Fruit fly (Drosophila melanogaster) whole organism, embryonic: Measurements from ENCODE around the gene ng4.
A peak's percentile ranks its signal among the peaks of the same experiment; 100 is the strongest.

ENCODE experiments used
- CG10462 ChIP-seq: fragments of 200-800 bp; sonication (Bioruptor generic); optimal IDR thresholded peaks from 2 replicates; lab custom pipeline; 2016; ENCODE audit warnings: missing biosample characterization, missing genetic modification characterization
- CG10543 ChIP-seq: fragments of 200-800 bp; sonication (Bioruptor generic); optimal IDR thresholded peaks from 3 replicates; lab custom pipeline; 2017; ENCODE audit warnings: missing biosample characterization, mild to moderate bottlenecking, missing genetic modification characterization, moderate library complexity
- CG11456 ChIP-seq: fragments of 200-800 bp; sonication (Bioruptor generic); IDR thresholded peaks from 3 replicates; pipeline ENCODE4 v1.3.6; 2022; ENCODE audit warnings: missing biosample characterization, missing genetic modification characterization
- CG11723 ChIP-seq: fragments of 200-800 bp; sonication (Bioruptor generic); optimal IDR thresholded peaks from 2 replicates; lab custom pipeline; 2017; ENCODE audit warnings: missing biosample characterization, mild to moderate bottlenecking, missing genetic modification characterization
- CG12236 ChIP-seq: fragments of 200-800 bp; sonication (Bioruptor generic); optimal IDR thresholded peaks from 2 replicates; lab custom pipeline; 2016; ENCODE audit warnings: missing biosample characterization, missing genetic modification characterization
- CG13296 ChIP-seq: fragments of 200-800 bp; sonication (Bioruptor generic); optimal IDR thresholded peaks from 3 replicates; lab custom pipeline; 2018; ENCODE audit warnings: missing biosample characterization, mild to moderate bottlenecking, missing genetic modification characterization
- CG15514 ChIP-seq: fragments of 200-800 bp; sonication (Bioruptor generic); optimal IDR thresholded peaks from 3 replicates; lab custom pipeline; 2017; ENCODE audit warnings: missing biosample characterization, missing genetic modification characterization, mild to moderate bottlenecking, moderate library complexity, missing genetic modification reagents
- CG15696 ChIP-seq: fragments of 200-800 bp; sonication (Bioruptor generic); optimal IDR thresholded peaks from 2 replicates; lab custom pipeline; 2019; ENCODE audit warnings: missing biosample characterization, mild to moderate bottlenecking, missing genetic modification characterization, moderate library complexity
- CG17829 ChIP-seq: fragments of 200-800 bp; optimal IDR thresholded peaks from 2 replicates; lab custom pipeline; 2019; ENCODE audit warnings: missing biosample characterization, mild to moderate bottlenecking, missing genetic modification characterization, moderate library complexity
- CG34376 ChIP-seq: fragments of 200-800 bp; sonication (Bioruptor generic); optimal IDR thresholded peaks from 2 replicates; lab custom pipeline; 2018; ENCODE audit warnings: missing biosample characterization, mild to moderate bottlenecking, missing genetic modification characterization
- CG4328 ChIP-seq: fragments of 200-800 bp; sonication (Bioruptor generic); optimal IDR thresholded peaks from 3 replicates; lab custom pipeline; 2017; ENCODE audit warnings: missing biosample characterization, missing genetic modification reagents, missing genetic modification characterization
- CG6813 ChIP-seq: fragments of 200-800 bp; sonication (Bioruptor generic); optimal IDR thresholded peaks from 2 replicates; lab custom pipeline; 2017; ENCODE audit warnings: missing biosample characterization, missing genetic modification characterization, mild to moderate bottlenecking, moderate library complexity, missing genetic modification reagents
- CG7372 ChIP-seq: fragments of 200-800 bp; sonication (Bioruptor generic); IDR thresholded peaks from 2 replicates; pipeline ENCODE4 v1.3.6; 2022; ENCODE audit warnings: missing biosample characterization, missing genetic modification characterization
- CG7963 ChIP-seq: fragments of 200-800 bp; sonication (Bioruptor generic); IDR thresholded peaks from 3 replicates; pipeline ENCODE4 v1.3.6; 2022; ENCODE audit warnings: missing biosample characterization, missing genetic modification characterization; ENCODE audit not compliant: partially characterized antibody
- CG8290 ChIP-seq, 3 experiments: fragments of 200-800 bp; sonication (Bioruptor generic); optimal IDR thresholded peaks; 2 replicates each; lab custom pipeline; 2016 to 2019; ENCODE audit warnings: missing biosample characterization in 3 of 3, missing genetic modification characterization in 3 of 3, mild to moderate bottlenecking in 2 of 3, moderate library complexity in 1 of 3
- CG9797 ChIP-seq: fragments of 200-800 bp; sonication (Bioruptor generic); optimal IDR thresholded peaks from 3 replicates; lab custom pipeline; 2018; ENCODE audit warnings: missing biosample characterization, mild to moderate bottlenecking, missing genetic modification characterization
- Dad ChIP-seq: fragments of 200-800 bp; sonication (Bioruptor generic); optimal IDR thresholded peaks from 3 replicates; lab custom pipeline; 2016; ENCODE audit warnings: missing biosample characterization, missing genetic modification characterization
- Dip3 ChIP-seq: fragments of 200-800 bp; sonication (Bioruptor generic); optimal IDR thresholded peaks from 3 replicates; lab custom pipeline; 2016; ENCODE audit warnings: missing biosample characterization, missing genetic modification characterization
- GATAe ChIP-seq: fragments of 200-800 bp; sonication (Bioruptor generic); conservative IDR thresholded peaks from 2 replicates; pipeline ENCODE4 v1.3.6; 2022; ENCODE audit warnings: missing biosample characterization, missing genetic modification characterization
- Hmr ChIP-seq: fragments of 200-800 bp; sonication (Bioruptor generic); optimal IDR thresholded peaks from 3 replicates; lab custom pipeline; 2017; ENCODE audit warnings: mild to moderate bottlenecking, missing biosample characterization, missing genetic modification reagents, missing genetic modification characterization
- Hr78 ChIP-seq, 2 experiments: fragments of 200-800 bp in 1 of 2; fragments of >200 bp in 1 of 2; sonication (Bioruptor generic) in 1 of 2; optimal IDR thresholded peaks; 2 replicates each; lab custom pipeline; 2017 to 2019; ENCODE audit warnings: missing biosample characterization in 2 of 2, missing genetic modification characterization in 2 of 2, mild to moderate bottlenecking in 1 of 2, moderate library complexity in 1 of 2
- Jarid2 ChIP-seq: fragments of 200-800 bp; sonication (Bioruptor generic); optimal IDR thresholded peaks from 3 replicates; lab custom pipeline; 2017; ENCODE audit warnings: mild to moderate bottlenecking, missing biosample characterization, missing genetic modification reagents, missing genetic modification characterization
- Myb ChIP-seq: fragments of 200-800 bp; sonication (Bioruptor generic); optimal IDR thresholded peaks from 2 replicates; lab custom pipeline; 2016; ENCODE audit warnings: missing biosample characterization, missing genetic modification characterization
- NfI ChIP-seq: fragments of 200-800 bp; sonication (Bioruptor generic); optimal IDR thresholded peaks from 3 replicates; lab custom pipeline; 2018; ENCODE audit warnings: missing biosample characterization, mild to moderate bottlenecking, missing genetic modification characterization, moderate library complexity
- PHDP ChIP-seq: fragments of 200-800 bp; sonication (Bioruptor generic); optimal IDR thresholded peaks from 3 replicates; lab custom pipeline; 2018; ENCODE audit warnings: missing biosample characterization, mild to moderate bottlenecking, missing genetic modification characterization, moderate library complexity
- Ptx1 ChIP-seq: fragments of 200-800 bp; sonication (Bioruptor generic); IDR thresholded peaks from 2 replicates; pipeline ENCODE4 v1.3.6; 2022; ENCODE audit warnings: missing biosample characterization, missing genetic modification characterization
- Rfx ChIP-seq: fragments of 200-800 bp; sonication (Bioruptor generic); IDR thresholded peaks from 2 replicates; pipeline ENCODE4 v1.3.6; 2022; ENCODE audit warnings: missing biosample characterization, missing genetic modification characterization
- Side ChIP-seq: fragments of 200-800 bp; sonication (Bioruptor generic); optimal IDR thresholded peaks from 2 replicates; lab custom pipeline; 2016; ENCODE audit warnings: missing biosample characterization, missing genetic modification characterization
- Ssrp ChIP-seq: fragments of 200-800 bp; sonication (Bioruptor generic); optimal IDR thresholded peaks from 2 replicates; lab custom pipeline; 2018; ENCODE audit warnings: missing biosample characterization, mild to moderate bottlenecking, missing genetic modification characterization, moderate library complexity
- ci ChIP-seq: fragments of 200-800 bp; sonication (Bioruptor generic); IDR thresholded peaks from 3 replicates; pipeline ENCODE4 v1.3.6; 2022; ENCODE audit warnings: missing biosample characterization, missing genetic modification characterization
- da ChIP-seq: fragments of 200-800 bp; sonication (Bioruptor generic); optimal IDR thresholded peaks from 2 replicates; lab custom pipeline; 2016; ENCODE audit warnings: missing biosample characterization, missing genetic modification characterization
- exex ChIP-seq: fragments of 200-800 bp; sonication (Bioruptor generic); optimal IDR thresholded peaks from 4 replicates; lab custom pipeline; 2018; ENCODE audit warnings: missing biosample characterization, mild to moderate bottlenecking, missing genetic modification characterization, moderate library complexity
- gfzf ChIP-seq: fragments of 200-800 bp; sonication (Bioruptor generic); optimal IDR thresholded peaks from 2 replicates; lab custom pipeline; 2016; ENCODE audit warnings: missing biosample characterization, mild to moderate bottlenecking, missing genetic modification characterization, moderate library complexity
- gt ChIP-seq: fragments of 200-800 bp; sonication (Bioruptor generic); IDR thresholded peaks from 2 replicates; pipeline ENCODE4 v1.3.6; 2022; ENCODE audit warnings: missing biosample characterization, missing genetic modification characterization
- lab ChIP-seq: fragments of 200-800 bp; sonication (Bioruptor generic); optimal IDR thresholded peaks from 3 replicates; lab custom pipeline; 2017; ENCODE audit warnings: missing biosample characterization, missing genetic modification characterization, mild to moderate bottlenecking, moderate library complexity, missing genetic modification reagents
- mirr ChIP-seq: fragments of 200-800 bp; sonication (Bioruptor generic); optimal IDR thresholded peaks from 3 replicates; lab custom pipeline; 2018; ENCODE audit warnings: missing biosample characterization, mild to moderate bottlenecking, missing genetic modification characterization
- nau ChIP-seq: fragments of 200-800 bp; sonication (Bioruptor generic); optimal IDR thresholded peaks from 3 replicates; lab custom pipeline; 2017; ENCODE audit warnings: missing biosample characterization, mild to moderate bottlenecking, missing genetic modification characterization, missing genetic modification reagents
- nom ChIP-seq: fragments of 200-800 bp; sonication (Bioruptor generic); optimal IDR thresholded peaks from 2 replicates; lab custom pipeline; 2017; ENCODE audit warnings: missing biosample characterization, missing genetic modification characterization, mild to moderate bottlenecking, moderate library complexity, missing genetic modification reagents
- sd ChIP-seq: fragments of 200-800 bp; sonication (Bioruptor generic); optimal IDR thresholded peaks from 3 replicates; lab custom pipeline; 2018; ENCODE audit warnings: missing biosample characterization, mild to moderate bottlenecking, missing genetic modification characterization, moderate library complexity
- sens ChIP-seq: fragments of 200-800 bp; sonication (Bioruptor generic); peaks from one replicate; lab custom pipeline; 2016; ENCODE audit warnings: missing biosample characterization, missing genetic modification characterization
- sob ChIP-seq: fragments of 200-800 bp; sonication (Bioruptor generic); IDR thresholded peaks from 2 replicates; pipeline ENCODE4 v1.3.6; 2022; ENCODE audit warnings: missing biosample characterization, missing genetic modification characterization
- sqz ChIP-seq: fragments of 200-800 bp; sonication (Bioruptor generic); optimal IDR thresholded peaks from 3 replicates; lab custom pipeline; 2018; ENCODE audit warnings: missing biosample characterization, mild to moderate bottlenecking, missing genetic modification characterization
- stc ChIP-seq: fragments of 200-800 bp; sonication (Bioruptor generic); IDR thresholded peaks from 2 replicates; pipeline ENCODE4 v1.3.6; 2022; ENCODE audit warnings: missing biosample characterization, missing genetic modification characterization
- sug ChIP-seq: fragments of 200-800 bp; optimal IDR thresholded peaks from 2 replicates; lab custom pipeline; 2019; ENCODE audit warnings: missing biosample characterization, mild to moderate bottlenecking, missing genetic modification characterization, moderate library complexity
- tap ChIP-seq: fragments of 200-800 bp; optimal IDR thresholded peaks from 3 replicates; lab custom pipeline; 2019; ENCODE audit warnings: missing biosample characterization, mild to moderate bottlenecking, missing genetic modification characterization, moderate library complexity
- tna ChIP-seq: fragments of 200-800 bp; sonication (Bioruptor generic); IDR thresholded peaks from 2 replicates; pipeline ENCODE4 v1.3.6; 2022; ENCODE audit warnings: missing biosample characterization, missing genetic modification characterization; ENCODE audit not compliant: partially characterized antibody
- unpg ChIP-seq: fragments of 200-800 bp; sonication (Bioruptor generic); optimal IDR thresholded peaks from 3 replicates; lab custom pipeline; 2018; ENCODE audit warnings: missing biosample characterization, mild to moderate bottlenecking, missing genetic modification characterization, moderate library complexity
- zfh2 ChIP-seq: fragments of 200-800 bp; sonication (Bioruptor generic); optimal IDR thresholded peaks from 2 replicates; lab custom pipeline; 2016; ENCODE audit warnings: missing biosample characterization, missing genetic modification characterization

Gene ng4

dm6 chrX:3273557-3273956 lies 29.5 kb upstream of the ng4 start (continued):
- TF ChIP-seq Dad: no peak
- TF ChIP-seq gfzf (GFP tag; lab: Kevin White, UChicago): no peak
- TF ChIP-seq da (GFP tag; lab: Kevin White, UChicago): no peak
- TF ChIP-seq CG10543 (GFP tag; lab: Kevin White, UChicago): no peak
- no peak for TF ChIP-seq nau (GFP tag; lab: Kevin White, UChicago)
- TF ChIP-seq tna: no peak
- TF ChIP-seq CG7963 (GFP tag; lab: Robert Waterston, UW): no peak
- no peak for TF ChIP-seq CG12236
- no peak for TF ChIP-seq CG9797 (GFP tag; lab: Kevin White, UChicago)
- TF ChIP-seq CG11723: no peak
- no peak for TF ChIP-seq CG34376 (GFP tag; lab: Kevin White, UChicago)
- TF ChIP-seq CG8290 (GFP tag; optimal IDR thresholded peaks at IDR 0.05; lab: Kevin White, UChicago): no peak
- no peak for TF ChIP-seq CG8290 (tag; optimal IDR thresholded peaks at IDR 0.05; lab: Kevin White, UChicago)
- no peak for TF ChIP-seq CG10462
- no peak for TF ChIP-seq Dip3 (GFP tag; lab: Kevin White, UChicago)
- TF ChIP-seq gt (GFP tag; lab: Robert Waterston, UW): no peak
- TF ChIP-seq ci (GFP tag; lab: Robert Waterston, UW): no peak
- TF ChIP-seq CG7372: 0 out of 2 replicates have a peak, but pooled peaks have one; percentile 29
- TF ChIP-seq stc (GFP tag; lab: Robert Waterston, UW): no peak
- TF ChIP-seq CG11456 (GFP tag; lab: Robert Waterston, UW): peak; percentile 68; the same call in 1 of the 3 replicates

dm6 chrX:3265828-3266227 lies 21.8 kb upstream of the ng4 start:
- peak; percentile 92 for TF ChIP-seq exex (tag; lab: Kevin White, UChicago)
- no peak for TF ChIP-seq Myb (GFP tag; lab: Kevin White, UChicago)
- TF ChIP-seq CG8290 (GFP tag; optimal IDR thresholded peaks at IDR 0.05; lab: Kevin White, UChicago): no peak
- TF ChIP-seq CG8290 (tag; optimal IDR thresholded peaks at IDR 0.05; lab: Kevin White, UChicago): no peak
- TF ChIP-seq Jarid2 (GFP tag; lab: Kevin White, UChicago): no peak
- peak; percentile 58 for TF ChIP-seq sqz
- peak; percentile 29 for TF ChIP-seq lab (GFP tag; lab: Kevin White, UChicago)
- TF ChIP-seq CG15514 (GFP tag; lab: Kevin White, UChicago): no peak
- peak; percentile 29 for TF ChIP-seq CG13296
- no peak for TF ChIP-seq unpg (GFP tag; lab: Kevin White, UChicago)
- peak; percentile 18 for TF ChIP-seq sug (tag; lab: Kevin White, UChicago)
- no peak for TF ChIP-seq CG4328 (GFP tag; lab: Kevin White, UChicago)

dm6 chrX:3260536-3260935 lies 16.5 kb upstream of the ng4 start:
- no peak for TF ChIP-seq Hmr (GFP tag; lab: Kevin White, UChicago)
- no peak for TF ChIP-seq zfh2 (GFP tag; lab: Kevin White, UChicago)
- TF ChIP-seq CG15514 (GFP tag; lab: Kevin White, UChicago): no peak
- peak; percentile 46 for TF ChIP-seq mirr
- peak; percentile 56 for TF ChIP-seq GATAe (GFP tag; lab: Robert Waterston, UW)
- no peak for TF ChIP-seq Ptx1 (GFP tag; lab: Robert Waterston, UW)
- no peak for TF ChIP-seq CG6813 (GFP tag; lab: Kevin White, UChicago)
- no peak for TF ChIP-seq CG15696 (tag; lab: Kevin White, UChicago)
- TF ChIP-seq Side: no peak
- peak; percentile 81 for TF ChIP-seq exex (tag; lab: Kevin White, UChicago)
- TF ChIP-seq tap (tag; lab: Kevin White, UChicago): no peak
- no peak for TF ChIP-seq sqz
- TF ChIP-seq sens: no peak
- TF ChIP-seq Ssrp (tag; lab: Kevin White, UChicago): no peak
- TF ChIP-seq nom (GFP tag; lab: Kevin White, UChicago): no peak
- TF ChIP-seq Rfx: 0 out of 2 replicates have a peak, but pooled peaks have one; percentile 15
- no peak for TF ChIP-seq CG17829 (tag; lab: Kevin White, UChicago)
- TF ChIP-seq PHDP (tag; lab: Kevin White, UChicago): no peak
- TF ChIP-seq sd (tag; lab: Kevin White, UChicago): peak; percentile 1
- no peak for TF ChIP-seq Hr78 (GFP tag; optimal IDR thresholded peaks at IDR 0.05; lab: Kevin White, UChicago)
- TF ChIP-seq NfI (GFP tag; lab: Kevin White, UChicago): no peak
- TF ChIP-seq sob (GFP tag; lab: Robert Waterston, UW): no peak
